Fruit fly (Drosophila melanogaster): ENCODE measurements around the gene CG2924.

The CG2924 gene

dm6 chrX:2222181-2222790 is 48.3 kb downstream of the CG2924 start, which contains the start of gene Vinc (continued):
- TF ChIP-seq CG17385 (GFP tag; optimal IDR thresholded peaks at IDR 0.05) (peak; percentile 96), CTCF (GFP tag; optimal IDR thresholded peaks at IDR 0.05) (peak; percentile 38), gem (tag; optimal IDR thresholded peaks at IDR 0.05) (no peak), da (GFP tag; optimal IDR thresholded peaks at IDR 0.05) (no peak), CG6654 (GFP tag; optimal IDR thresholded peaks at IDR 0.05) (peak; percentile 79), Bgb (GFP tag; IDR thresholded peaks at IDR 0.05; ENCODE audit: partially characterized antibody) (peak; percentile 43), CG2120 (GFP tag; optimal IDR thresholded peaks at IDR 0.05) (peak; percentile 85), NC2α (GFP tag; optimal IDR thresholded peaks at IDR 0.05) (peak; percentile 29), Tbp (GFP tag; optimal IDR thresholded peaks at IDR 0.05) (no peak), CG6689 (GFP tag; IDR thresholded peaks at IDR 0.05) (peak; percentile 92), CG17802 (tag; optimal IDR thresholded peaks at IDR 0.05) (peak; percentile 68), bbx (GFP tag; IDR thresholded peaks at IDR 0.05; ENCODE audit: partially characterized antibody) (peak; percentile 68), pnt (GFP tag; optimal IDR thresholded peaks at IDR 0.05) (peak; percentile 85), Bdp1 (GFP tag; optimal IDR thresholded peaks at IDR 0.05) (peak; percentile 51), ase (GFP tag; IDR thresholded peaks at IDR 0.05) (0 out of 3 replicates have a peak, but pooled peaks have one; percentile 55), CG10462 (GFP tag; optimal IDR thresholded peaks at IDR 0.05) (peak; percentile 56), ttk (GFP tag; IDR thresholded peaks at IDR 0.05) (peak; percentile 64), Eip74EF (GFP tag; optimal IDR thresholded peaks at IDR 0.05) (peak in 1 of 2 experiments; percentile 89), trh (GFP tag; optimal IDR thresholded peaks at IDR 0.05) (peak; percentile 24), Sry-δ (GFP tag; optimal IDR thresholded peaks at IDR 0.05) (peak; percentile 55), Ets65A (GFP tag) (peak; percentile 97), HmgD (GFP tag; optimal IDR thresholded peaks at IDR 0.05) (peak; percentile 54), CG14965 (GFP tag; optimal IDR thresholded peaks at IDR 0.05; ENCODE audit: borderline replicate concordance) (peak; percentile 51), Fer1 (GFP tag; optimal IDR thresholded peaks at IDR 0.05) (peak; percentile 97), lola (GFP tag; optimal IDR thresholded peaks at IDR 0.05) (peak in 1 of 3 experiments; percentile 65), CG7271 (tag; optimal IDR thresholded peaks at IDR 0.05) (no peak), tap (tag; optimal IDR thresholded peaks at IDR 0.05) (peak; percentile 82), Dll (GFP tag; IDR thresholded peaks at IDR 0.05; ENCODE audit: partially characterized antibody) (peak; percentile 50; the same call in 2 of the 4 replicates), Vsx1 (GFP tag; optimal IDR thresholded peaks at IDR 0.05) (no peak), B-H2 (GFP tag; optimal IDR thresholded peaks at IDR 0.05) (peak; percentile 76), fd3F (GFP tag; optimal IDR thresholded peaks at IDR 0.05) (peak; percentile 72), Blimp-1 (GFP tag; optimal IDR thresholded peaks at IDR 0.05) (peak; percentile 85), gce (GFP tag; IDR thresholded peaks at IDR 0.05) (peak; percentile 57; the same call in 1 of the 3 replicates), dan (GFP tag; IDR thresholded peaks at IDR 0.05) (no peak), CG4707 (GFP tag; optimal IDR thresholded peaks at IDR 0.05) (peak; percentile 100), ranshi (GFP tag; IDR thresholded peaks at IDR 0.05) (peak; percentile 84), kay (GFP tag; optimal IDR thresholded peaks at IDR 0.05) (peak; percentile 83), ind (GFP tag; optimal IDR thresholded peaks at IDR 0.05) (peak; percentile 90), Dek (tag; optimal IDR thresholded peaks at IDR 0.05) (peak; percentile 83), CG18476 (GFP tag; optimal IDR thresholded peaks at IDR 0.05) (peak; percentile 78), Spps (tag; optimal IDR thresholded peaks at IDR 0.05) (peak; percentile 74), Jarid2 (GFP tag; optimal IDR thresholded peaks at IDR 0.05) (peak; percentile 86), CG18599 (GFP tag; optimal IDR thresholded peaks at IDR 0.05) (peak; percentile 96), zen2 (GFP tag; IDR thresholded peaks at IDR 0.05; ENCODE audit: partially characterized antibody) (peak; percentile 41; the same call in 1 of the 3 replicates), ab (GFP tag; optimal IDR thresholded peaks at IDR 0.05) (peak; percentile 35), CG9609 (GFP tag; optimal IDR thresholded peaks at IDR 0.05) (peak; percentile 50), ems (GFP tag; optimal IDR thresholded peaks at IDR 0.05) (peak; percentile 84), CG15073 (GFP tag; optimal IDR thresholded peaks at IDR 0.05) (no peak), YL-1 (GFP tag; optimal IDR thresholded peaks at IDR 0.05) (peak; percentile 11)

Measured in whole organism, embryonic.